Fruit fly (Drosophila melanogaster): ENCODE measurements around the gene CG42688.

Gene CG42688

dm6 chr2L:19163975-19164371 lies 18.6 kb downstream of the CG42688 start:
- TF ChIP-seq tj (GFP tag; optimal IDR thresholded peaks at IDR 0.05) (no peak), Crg-1 (GFP tag; optimal IDR thresholded peaks at IDR 0.05) (no peak), Hr96 (GFP tag; optimal IDR thresholded peaks at IDR 0.05) (no peak), Mnt (GFP tag; optimal IDR thresholded peaks at IDR 0.05) (no peak), CG11617 (GFP tag; optimal IDR thresholded peaks at IDR 0.05) (no peak), cic (GFP tag; optimal IDR thresholded peaks at IDR 0.05) (no peak), CG33017 (tag; optimal IDR thresholded peaks at IDR 0.05) (no peak), bab1 (GFP tag; optimal IDR thresholded peaks at IDR 0.05) (no peak), CG1620 (GFP tag; optimal IDR thresholded peaks at IDR 0.05) (no peak), CG14711 (tag; optimal IDR thresholded peaks at IDR 0.05) (no peak), CG12768 (GFP tag; optimal IDR thresholded peaks at IDR 0.05) (no peak), kay (GFP tag; ENCODE audit: borderline replicate concordance) (no peak), ovo (GFP tag; optimal IDR thresholded peaks at IDR 0.05) (no peak), pad (GFP tag; optimal IDR thresholded peaks at IDR 0.05) (no peak), CG7045 (GFP tag; optimal IDR thresholded peaks at IDR 0.05) (no peak), CG5204 (GFP tag; optimal IDR thresholded peaks at IDR 0.05) (no peak), toe (GFP tag; optimal IDR thresholded peaks at IDR 0.05) (no peak), CG7101 (tag; optimal IDR thresholded peaks at IDR 0.05) (no peak)

DNA sequence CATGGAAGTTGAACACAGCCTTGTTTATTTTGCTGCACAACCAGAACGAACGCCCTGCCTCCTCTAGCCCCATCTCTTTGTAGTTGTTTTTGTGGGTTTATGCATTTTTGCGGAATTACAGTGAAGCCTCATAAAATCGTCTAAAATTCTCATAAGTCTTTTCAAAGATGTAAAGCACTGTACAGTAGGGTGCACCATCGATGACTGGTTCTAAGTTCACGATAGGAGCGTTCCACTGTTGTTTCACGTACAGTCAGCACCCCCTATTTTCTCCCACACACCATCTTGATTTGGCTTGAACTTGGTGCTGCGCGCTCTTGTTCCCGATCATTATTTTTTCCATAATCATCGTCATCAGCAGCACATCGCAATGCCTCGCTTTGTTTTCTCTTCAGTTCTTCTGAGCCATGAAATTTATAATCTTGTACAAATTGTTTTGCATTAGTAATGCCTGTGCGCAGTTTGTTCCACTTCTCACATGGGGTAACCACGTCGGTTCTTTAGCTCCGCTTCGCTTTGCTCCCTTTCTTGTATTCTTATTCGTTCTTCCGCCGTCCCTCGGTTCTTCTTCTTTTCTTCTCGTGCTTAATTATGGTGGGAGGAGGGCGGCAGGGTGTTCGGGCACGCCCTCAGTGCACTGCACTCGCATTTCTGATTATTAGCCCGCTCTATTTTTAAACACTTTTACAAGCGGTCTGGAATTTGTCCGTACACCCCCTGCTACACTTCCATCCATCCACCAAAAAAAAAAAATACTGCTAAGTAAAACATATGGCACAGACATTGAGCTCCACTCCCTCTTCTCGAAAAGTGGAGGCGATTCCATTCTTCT lies 19.3 kb downstream of the CG42688 start:
- TF ChIP-seq CG7101 (tag; optimal IDR thresholded peaks at IDR 0.05) (no peak), CG14711 (tag; optimal IDR thresholded peaks at IDR 0.05) (no peak), cic (GFP tag; optimal IDR thresholded peaks at IDR 0.05) (no peak), CG33017 (tag; optimal IDR thresholded peaks at IDR 0.05) (no peak), toe (GFP tag; optimal IDR thresholded peaks at IDR 0.05) (no peak), Crg-1 (GFP tag; optimal IDR thresholded peaks at IDR 0.05) (no peak), CG1620 (GFP tag; optimal IDR thresholded peaks at IDR 0.05) (no peak), kay (GFP tag; ENCODE audit: borderline replicate concordance) (no peak), Clk (GFP tag; optimal IDR thresholded peaks at IDR 0.05) (no peak), CG5204 (GFP tag; optimal IDR thresholded peaks at IDR 0.05) (no peak), cnc (optimal IDR thresholded peaks at IDR 0.05) (no peak), Hr96 (GFP tag; optimal IDR thresholded peaks at IDR 0.05) (no peak), ovo (GFP tag; optimal IDR thresholded peaks at IDR 0.05) (no peak)

DNA sequence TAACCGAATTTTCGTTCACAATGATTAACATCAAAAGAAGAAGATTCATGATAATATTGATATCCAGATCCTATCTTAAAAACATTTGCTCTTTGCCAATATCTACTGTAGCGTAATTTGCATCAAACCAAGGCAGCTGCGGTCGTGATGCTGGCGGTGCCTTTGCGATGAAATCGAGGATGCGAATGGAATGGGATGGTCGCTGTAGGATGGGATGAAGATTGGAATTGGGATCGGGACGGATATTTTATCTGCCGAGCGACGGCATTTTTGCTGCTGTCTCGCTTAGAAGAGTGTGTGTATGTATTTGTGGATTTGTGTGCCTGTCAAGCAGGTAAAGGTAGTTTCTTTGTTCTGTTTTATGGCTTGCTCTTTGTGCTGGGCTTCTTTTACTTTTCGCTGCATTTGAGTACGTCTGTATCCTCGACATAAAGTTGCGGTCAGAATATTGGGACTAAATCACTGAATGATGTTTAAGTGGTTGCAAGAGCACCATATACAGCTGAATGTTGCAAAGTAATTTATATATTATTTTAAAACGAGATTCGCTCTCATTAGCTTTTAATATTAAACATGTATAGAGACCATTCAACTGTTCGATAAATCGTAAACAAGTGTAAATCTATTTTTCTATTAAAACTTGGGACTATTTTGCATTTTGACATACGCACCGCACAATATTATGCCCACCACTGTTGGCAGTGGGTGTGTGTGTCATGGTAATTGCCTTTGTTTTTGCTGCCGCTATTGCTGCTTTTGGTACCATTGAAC lies 20.1 kb downstream of the CG42688 start:
- TF ChIP-seq CG11617 (GFP tag; optimal IDR thresholded peaks at IDR 0.05) (no peak), CG7045 (GFP tag; optimal IDR thresholded peaks at IDR 0.05) (no peak), Mnt (GFP tag; optimal IDR thresholded peaks at IDR 0.05) (no peak), Crg-1 (GFP tag; optimal IDR thresholded peaks at IDR 0.05) (no peak), pad (GFP tag; optimal IDR thresholded peaks at IDR 0.05) (no peak), Clk (GFP tag; optimal IDR thresholded peaks at IDR 0.05) (no peak), tj (GFP tag; optimal IDR thresholded peaks at IDR 0.05) (no peak), CG12768 (GFP tag; optimal IDR thresholded peaks at IDR 0.05) (no peak), CG7101 (tag; optimal IDR thresholded peaks at IDR 0.05) (no peak), ovo (GFP tag; optimal IDR thresholded peaks at IDR 0.05) (no peak), cnc (optimal IDR thresholded peaks at IDR 0.05) (no peak), CG14711 (tag; optimal IDR thresholded peaks at IDR 0.05) (no peak), toe (GFP tag; optimal IDR thresholded peaks at IDR 0.05) (no peak)

dm6 chr2L:19161307-19161999 lies 21.2 kb downstream of the CG42688 start:
- no peak for TF ChIP-seq Crg-1 (GFP tag; optimal IDR thresholded peaks at IDR 0.05)
- peak; percentile 24 for TF ChIP-seq CG7045 (GFP tag; optimal IDR thresholded peaks at IDR 0.05)

DNA sequence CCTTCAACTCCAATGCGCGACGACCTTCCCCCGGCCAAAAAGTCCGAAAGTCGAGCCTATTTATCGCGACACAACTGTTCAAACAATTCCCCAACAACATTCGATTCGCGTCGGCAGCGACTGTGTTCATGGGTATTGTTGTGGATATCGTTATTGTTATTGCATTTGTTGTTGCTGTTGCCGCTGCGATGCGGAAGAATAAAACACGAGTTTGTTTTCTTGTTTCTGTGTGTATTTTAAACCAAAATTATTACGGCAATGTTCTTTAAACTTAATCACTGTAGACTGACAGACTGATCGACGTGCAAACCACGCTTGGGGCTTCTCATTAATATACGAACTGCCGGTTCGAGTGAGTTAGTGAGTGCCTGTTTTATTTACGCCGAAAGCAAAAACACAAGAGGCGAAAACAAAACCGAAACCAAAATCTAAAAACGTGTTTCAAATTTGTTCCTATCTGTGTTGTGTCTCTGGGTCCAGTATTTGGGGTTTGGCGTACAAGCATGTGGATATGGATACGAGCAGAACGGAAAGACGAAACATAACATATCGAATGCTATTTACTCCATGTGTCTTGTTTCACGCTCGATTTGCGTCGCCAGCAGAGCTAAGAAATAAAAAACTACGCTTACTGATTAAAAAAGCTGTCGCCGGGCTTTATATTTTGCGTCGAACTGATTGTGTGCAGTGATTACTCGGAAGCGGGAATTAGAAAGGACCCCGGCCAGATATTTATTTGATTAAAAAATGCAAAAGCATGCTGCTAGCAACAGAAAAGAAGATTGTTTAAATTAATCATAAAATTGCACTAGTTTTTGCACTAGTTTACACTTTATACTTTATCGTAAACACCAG lies 22.8 kb downstream of the CG42688 start:
- TF ChIP-seq CG1620 (GFP tag; optimal IDR thresholded peaks at IDR 0.05), result no peak
- TF ChIP-seq ovo (GFP tag; optimal IDR thresholded peaks at IDR 0.05), result no peak
- TF ChIP-seq toe (GFP tag; optimal IDR thresholded peaks at IDR 0.05), result no peak
- peak; percentile 51 for TF ChIP-seq tj (GFP tag; optimal IDR thresholded peaks at IDR 0.05)
- peak; percentile 75 for TF ChIP-seq kay (GFP tag; ENCODE audit: borderline replicate concordance)
- TF ChIP-seq CG5204 (GFP tag; optimal IDR thresholded peaks at IDR 0.05), result no peak
